Fruit fly (Drosophila melanogaster): ENCODE data around the gene CRIF.
A peak's percentile ranks its signal among the peaks of the same experiment; 100 is the strongest.

Gene CRIF

dm6 chr3L:21568848-21569372 is at the start of gene CRIF, which contains the start of gene SMC5:
Gene CRIF, minus strand, starts transcription at chr3L:21568898.
Gene SMC5, plus strand, starts transcription at chr3L:21569176.
- peak; percentile 74 for TF ChIP-seq CG1620 (GFP tag; optimal IDR thresholded peaks at IDR 0.05)
- no peak for TF ChIP-seq kay (GFP tag; ENCODE audit: borderline replicate concordance)
- TF ChIP-seq CG11617 (GFP tag; optimal IDR thresholded peaks at IDR 0.05): peak; percentile 62
- TF ChIP-seq CG33017 (tag; optimal IDR thresholded peaks at IDR 0.05): no peak
- no peak for TF ChIP-seq Crg-1 (GFP tag; optimal IDR thresholded peaks at IDR 0.05)
- no peak for TF ChIP-seq ovo (GFP tag; optimal IDR thresholded peaks at IDR 0.05)
- peak; percentile 81 for TF ChIP-seq CG5204 (GFP tag; optimal IDR thresholded peaks at IDR 0.05)
- TF ChIP-seq pad (GFP tag; optimal IDR thresholded peaks at IDR 0.05): peak; percentile 21
- TF ChIP-seq Hr96 (GFP tag; optimal IDR thresholded peaks at IDR 0.05): peak; percentile 76
- no peak for TF ChIP-seq cnc (optimal IDR thresholded peaks at IDR 0.05)
- peak; percentile 36 for TF ChIP-seq Mnt (GFP tag; optimal IDR thresholded peaks at IDR 0.05)
- peak; percentile 89 for TF ChIP-seq toe (GFP tag; optimal IDR thresholded peaks at IDR 0.05)
- peak; percentile 43 for TF ChIP-seq Clk (GFP tag; optimal IDR thresholded peaks at IDR 0.05)
- peak; percentile 69 for TF ChIP-seq bab1 (GFP tag; optimal IDR thresholded peaks at IDR 0.05)
- TF ChIP-seq CG14711 (tag; optimal IDR thresholded peaks at IDR 0.05): peak; percentile 23
- peak; percentile 51 for TF ChIP-seq tj (GFP tag; optimal IDR thresholded peaks at IDR 0.05)
- peak; percentile 57 for TF ChIP-seq CG7101 (tag; optimal IDR thresholded peaks at IDR 0.05)
- TF ChIP-seq CG12768 (GFP tag; optimal IDR thresholded peaks at IDR 0.05): peak; percentile 47
- TF ChIP-seq cic (GFP tag; optimal IDR thresholded peaks at IDR 0.05): no peak
- TF ChIP-seq CG7045 (GFP tag; optimal IDR thresholded peaks at IDR 0.05): peak; percentile 59

dm6 chr3L:21617354-21617753 is 48.7 kb upstream of the CRIF start, which contains the start of the genes S1P and CG11307:
Gene S1P, minus strand, starts transcription at chr3L:21617376.
Gene CG11307, plus strand, starts transcription at chr3L:21617623.
- TF ChIP-seq toe (GFP tag; optimal IDR thresholded peaks at IDR 0.05): no peak
- peak; percentile 8 for TF ChIP-seq bab1 (GFP tag; optimal IDR thresholded peaks at IDR 0.05)
- TF ChIP-seq Clk (GFP tag; optimal IDR thresholded peaks at IDR 0.05): no peak

- no peak for TF ChIP-seq cic (GFP tag; optimal IDR thresholded peaks at IDR 0.05)
- TF ChIP-seq CG7101 (tag; optimal IDR thresholded peaks at IDR 0.05): no peak
- TF ChIP-seq CG11617 (GFP tag; optimal IDR thresholded peaks at IDR 0.05): no peak
- TF ChIP-seq CG5204 (GFP tag; optimal IDR thresholded peaks at IDR 0.05): no peak
- no peak for TF ChIP-seq Crg-1 (GFP tag; optimal IDR thresholded peaks at IDR 0.05)
- no peak for TF ChIP-seq CG33017 (tag; optimal IDR thresholded peaks at IDR 0.05)
- TF ChIP-seq toe (GFP tag; optimal IDR thresholded peaks at IDR 0.05): no peak
- TF ChIP-seq tj (GFP tag; optimal IDR thresholded peaks at IDR 0.05): no peak
- no peak for TF ChIP-seq bab1 (GFP tag; optimal IDR thresholded peaks at IDR 0.05)
- no peak for TF ChIP-seq Mnt (GFP tag; optimal IDR thresholded peaks at IDR 0.05)
- TF ChIP-seq Hr96 (GFP tag; optimal IDR thresholded peaks at IDR 0.05): no peak
- no peak for TF ChIP-seq Clk (GFP tag; optimal IDR thresholded peaks at IDR 0.05)
- TF ChIP-seq CG1620 (GFP tag; optimal IDR thresholded peaks at IDR 0.05): no peak
- no peak for TF ChIP-seq kay (GFP tag; ENCODE audit: borderline replicate concordance)
- TF ChIP-seq ovo (GFP tag; optimal IDR thresholded peaks at IDR 0.05): no peak
- TF ChIP-seq CG7045 (GFP tag; optimal IDR thresholded peaks at IDR 0.05): no peak
- no peak for TF ChIP-seq CG14711 (tag; optimal IDR thresholded peaks at IDR 0.05)
- TF ChIP-seq pad (GFP tag; optimal IDR thresholded peaks at IDR 0.05): no peak
These were observed 41.8 kb upstream of the CRIF start for dm6 chr3L:21610535-21610934.

dm6 chr3L:21604265-21604664 is 35.6 kb upstream of the CRIF start:
- TF ChIP-seq CG7101 (tag; optimal IDR thresholded peaks at IDR 0.05): no peak
- peak; percentile 31 for TF ChIP-seq CG1620 (GFP tag; optimal IDR thresholded peaks at IDR 0.05)
- no peak for TF ChIP-seq cnc (optimal IDR thresholded peaks at IDR 0.05)
- peak; percentile 35 for TF ChIP-seq kay (GFP tag; ENCODE audit: borderline replicate concordance)
- TF ChIP-seq tj (GFP tag; optimal IDR thresholded peaks at IDR 0.05): no peak
- no peak for TF ChIP-seq toe (GFP tag; optimal IDR thresholded peaks at IDR 0.05)
- TF ChIP-seq Hr96 (GFP tag; optimal IDR thresholded peaks at IDR 0.05): peak; percentile 41
- TF ChIP-seq ovo (GFP tag; optimal IDR thresholded peaks at IDR 0.05): no peak
- no peak for TF ChIP-seq Clk (GFP tag; optimal IDR thresholded peaks at IDR 0.05)
- no peak for TF ChIP-seq Mnt (GFP tag; optimal IDR thresholded peaks at IDR 0.05)
- no peak for TF ChIP-seq CG7045 (GFP tag; optimal IDR thresholded peaks at IDR 0.05)
- TF ChIP-seq bab1 (GFP tag; optimal IDR thresholded peaks at IDR 0.05): no peak
- no peak for TF ChIP-seq CG5204 (GFP tag; optimal IDR thresholded peaks at IDR 0.05)
- no peak for TF ChIP-seq CG12768 (GFP tag; optimal IDR thresholded peaks at IDR 0.05)
- TF ChIP-seq pad (GFP tag; optimal IDR thresholded peaks at IDR 0.05): no peak
- TF ChIP-seq CG14711 (tag; optimal IDR thresholded peaks at IDR 0.05): no peak
- TF ChIP-seq CG33017 (tag; optimal IDR thresholded peaks at IDR 0.05): no peak
- TF ChIP-seq CG11617 (GFP tag; optimal IDR thresholded peaks at IDR 0.05): no peak
- TF ChIP-seq Crg-1 (GFP tag; optimal IDR thresholded peaks at IDR 0.05): no peak
- TF ChIP-seq cic (GFP tag; optimal IDR thresholded peaks at IDR 0.05): no peak

- TF ChIP-seq Mnt (GFP tag; optimal IDR thresholded peaks at IDR 0.05) (no peak), pad (GFP tag; optimal IDR thresholded peaks at IDR 0.05) (no peak), tj (GFP tag; optimal IDR thresholded peaks at IDR 0.05) (no peak), CG7101 (tag; optimal IDR thresholded peaks at IDR 0.05) (no peak), bab1 (GFP tag; optimal IDR thresholded peaks at IDR 0.05) (no peak), Hr96 (GFP tag; optimal IDR thresholded peaks at IDR 0.05) (no peak), Crg-1 (GFP tag; optimal IDR thresholded peaks at IDR 0.05) (no peak), ovo (GFP tag; optimal IDR thresholded peaks at IDR 0.05) (no peak), CG1620 (GFP tag; optimal IDR thresholded peaks at IDR 0.05) (no peak), CG11617 (GFP tag; optimal IDR thresholded peaks at IDR 0.05) (no peak), cnc (optimal IDR thresholded peaks at IDR 0.05) (no peak), Clk (GFP tag; optimal IDR thresholded peaks at IDR 0.05) (no peak), kay (GFP tag; ENCODE audit: borderline replicate concordance) (no peak)
These were observed 33.6 kb upstream of the CRIF start for dm6 chr3L:21602275-21602674.

dm6 chr3L:21598337-21598736 is 29.6 kb upstream of the CRIF start:
- TF ChIP-seq cnc (optimal IDR thresholded peaks at IDR 0.05) (no peak), CG14711 (tag; optimal IDR thresholded peaks at IDR 0.05) (no peak), CG7045 (GFP tag; optimal IDR thresholded peaks at IDR 0.05) (no peak), CG11617 (GFP tag; optimal IDR thresholded peaks at IDR 0.05) (no peak), Clk (GFP tag; optimal IDR thresholded peaks at IDR 0.05) (no peak), tj (GFP tag; optimal IDR thresholded peaks at IDR 0.05) (no peak), Mnt (GFP tag; optimal IDR thresholded peaks at IDR 0.05) (no peak), kay (GFP tag; ENCODE audit: borderline replicate concordance) (no peak), CG12768 (GFP tag; optimal IDR thresholded peaks at IDR 0.05) (no peak), bab1 (GFP tag; optimal IDR thresholded peaks at IDR 0.05) (no peak), CG5204 (GFP tag; optimal IDR thresholded peaks at IDR 0.05) (no peak), CG7101 (tag; optimal IDR thresholded peaks at IDR 0.05) (no peak), Hr96 (GFP tag; optimal IDR thresholded peaks at IDR 0.05) (no peak), CG33017 (tag; optimal IDR thresholded peaks at IDR 0.05) (no peak)
